Worm (Caenorhabditis elegans) whole organism, young adult: ENCODE measurements around the gene T25C12.3.

Experiments
- B0336.3 ChIP-seq: fragments of 200-800 bp; sonication (Bioruptor generic); IDR thresholded peaks from 2 replicates; pipeline ENCODE4 v1.3.6; 2022; ENCODE audit warnings: missing genetic modification characterization, missing compliant biosample characterization
- F10E7.11 ChIP-seq: sonication (generic microtip); optimal IDR thresholded peaks from 2 replicates; lab custom pipeline; 2017; ENCODE audit warnings: mild to moderate bottlenecking, missing genetic modification characterization, moderate library complexity, missing compliant biosample characterization
- F37B4.10 ChIP-seq: fragments of 200-800 bp; sonication (Bioruptor generic); IDR thresholded peaks from 2 replicates; pipeline ENCODE4 v1.3.6; 2022; ENCODE audit warnings: missing genetic modification characterization, missing compliant biosample characterization
- F39B2.1 ChIP-seq: fragments of 200-800 bp; sonication (Bioruptor generic); IDR thresholded peaks from 2 replicates; pipeline ENCODE4 v1.3.6; 2022; ENCODE audit warnings: missing genetic modification reagents, missing genetic modification characterization, missing compliant biosample characterization
- F55B11.4 ChIP-seq: sonication (generic microtip); optimal IDR thresholded peaks from 2 replicates; lab custom pipeline; 2016; ENCODE audit warnings: missing compliant biosample characterization, missing genetic modification characterization, borderline replicate concordance; ENCODE audit not compliant: insufficient read depth
- F57A8.1 ChIP-seq: fragments of 200-800 bp; sonication (Bioruptor generic); optimal IDR thresholded peaks from 2 replicates; lab custom pipeline; 2018; ENCODE audit warnings: mild to moderate bottlenecking, missing genetic modification characterization, moderate library complexity, missing compliant biosample characterization
- K11D2.4 ChIP-seq: fragments of 200-800 bp; sonication (Bioruptor generic); IDR thresholded peaks from 2 replicates; pipeline ENCODE4 v1.3.6; 2022; ENCODE audit warnings: missing genetic modification reagents, missing genetic modification characterization, missing compliant biosample characterization
- Y79H2A.3 ChIP-seq: fragments of 200-800 bp; sonication (Bioruptor generic); conservative IDR thresholded peaks from 2 replicates; pipeline ENCODE4 v1.3.6; 2022; ENCODE audit warnings: missing genetic modification reagents, missing genetic modification characterization, missing compliant biosample characterization
- akir-1 ChIP-seq: fragments of 200-800 bp; sonication (Bioruptor generic); optimal IDR thresholded peaks from 2 replicates; lab custom pipeline; 2018; ENCODE audit warnings: mild to moderate bottlenecking, missing genetic modification characterization, moderate library complexity, missing compliant biosample characterization
- ama-1 ChIP-seq, 3 experiments: fragments of 150-350 bp in 1 of 3; sonication (generic microtip) in 2 of 3; optimal IDR thresholded peaks; 2 replicates each; lab custom pipeline; 2014 to 2018; ENCODE audit warnings: missing biosample characterization in 2 of 3, missing genetic modification characterization in 2 of 3, missing genetic modification reagents in 2 of 3
- athp-1 ChIP-seq: sonication (generic microtip); optimal IDR thresholded peaks from 2 replicates; lab custom pipeline; 2017; ENCODE audit warnings: mild to moderate bottlenecking, missing genetic modification characterization, missing compliant biosample characterization
- attf-5 ChIP-seq: fragments of 200-800 bp; sonication (Bioruptor generic); optimal IDR thresholded peaks from 2 replicates; lab custom pipeline; 2018; ENCODE audit warnings: mild to moderate bottlenecking, missing genetic modification characterization, missing compliant biosample characterization
- bed-2 ChIP-seq: fragments of 200-800 bp; sonication (Bioruptor generic); IDR thresholded peaks from 2 replicates; pipeline ENCODE4 v1.3.6; 2022; ENCODE audit warnings: missing genetic modification reagents, missing genetic modification characterization, missing compliant biosample characterization
- ccch-3 ChIP-seq: fragments of 200-800 bp; sonication (Bioruptor generic); optimal IDR thresholded peaks from 2 replicates; lab custom pipeline; 2018; ENCODE audit warnings: mild to moderate bottlenecking, missing genetic modification characterization, missing compliant biosample characterization
- cebp-2 ChIP-seq: fragments of 200-800 bp; sonication (Bioruptor generic); IDR thresholded peaks from 2 replicates; pipeline ENCODE4 v1.3.6; 2022; ENCODE audit warnings: missing genetic modification characterization, missing compliant biosample characterization
- ceh-100 ChIP-seq: fragments of 200-800 bp; sonication (Bioruptor generic); IDR thresholded peaks from 2 replicates; pipeline ENCODE4 v1.3.6; 2022; ENCODE audit warnings: missing genetic modification reagents, missing genetic modification characterization, missing compliant biosample characterization
- ceh-91 ChIP-seq: fragments of 200-800 bp; sonication (Bioruptor generic); IDR thresholded peaks from 2 replicates; pipeline ENCODE4 v1.3.6; 2022; ENCODE audit warnings: missing genetic modification reagents, missing genetic modification characterization, missing compliant biosample characterization
- die-1 ChIP-seq: sonication (generic microtip); optimal IDR thresholded peaks from 2 replicates; lab custom pipeline; 2016; ENCODE audit warnings: missing genotype, mild to moderate bottlenecking, missing genetic modification characterization, missing compliant biosample characterization
- dox-1 ChIP-seq: fragments of 200-800 bp; sonication (Bioruptor generic); IDR thresholded peaks from 2 replicates; pipeline ENCODE4 v1.3.6; 2022; ENCODE audit warnings: missing genetic modification reagents, missing genetic modification characterization, missing compliant biosample characterization
- efl-1 ChIP-seq: fragments of 150-350 bp; optimal IDR thresholded peaks from 2 replicates; lab custom pipeline; 2014; ENCODE audit warnings: missing biosample characterization, missing genetic modification reagents, missing genetic modification characterization
- egl-44 ChIP-seq: fragments of 200-800 bp; sonication (Bioruptor generic); IDR thresholded peaks from 2 replicates; pipeline ENCODE4 v1.3.6; 2022; ENCODE audit warnings: missing genetic modification reagents, missing genetic modification characterization, missing compliant biosample characterization
- ekl-4 ChIP-seq: fragments of 200-800 bp; sonication (Bioruptor generic); IDR thresholded peaks from 2 replicates; pipeline ENCODE4 v1.3.6; 2022; ENCODE audit warnings: missing genetic modification reagents, missing genetic modification characterization, missing compliant biosample characterization
- ets-4 ChIP-seq: fragments of 200-800 bp; sonication (Bioruptor generic); optimal IDR thresholded peaks from 2 replicates; lab custom pipeline; 2018; ENCODE audit warnings: mild to moderate bottlenecking, missing genetic modification characterization, missing compliant biosample characterization
- fkh-3 ChIP-seq: sonication (generic microtip); optimal IDR thresholded peaks from 2 replicates; lab custom pipeline; 2016; ENCODE audit warnings: mild to moderate bottlenecking, missing genetic modification characterization, missing compliant biosample characterization
- gei-17 ChIP-seq: fragments of 200-800 bp; sonication (Bioruptor generic); optimal IDR thresholded peaks from 2 replicates; lab custom pipeline; 2018; ENCODE audit warnings: mild to moderate bottlenecking, missing genetic modification characterization, missing compliant biosample characterization
- him-1 ChIP-seq: sonication (generic microtip); optimal IDR thresholded peaks from 2 replicates; lab custom pipeline; 2016; ENCODE audit warnings: missing genotype, missing genetic modification reagents, missing genetic modification characterization, missing compliant biosample characterization
- hrde-1 ChIP-seq: sonication (generic microtip); optimal IDR thresholded peaks from 2 replicates; lab custom pipeline; 2016; ENCODE audit warnings: missing genetic modification characterization, mild to moderate bottlenecking, missing compliant biosample characterization, moderate library complexity, missing genotype, missing genetic modification reagents, borderline replicate concordance
- hsf-1 ChIP-seq: fragments of 200-800 bp; sonication (Bioruptor generic); IDR thresholded peaks from 2 replicates; pipeline ENCODE4 v1.3.6; 2022; ENCODE audit warnings: missing genetic modification reagents, missing genetic modification characterization, missing compliant biosample characterization
- lir-1 ChIP-seq: fragments of 200-800 bp; sonication (Bioruptor generic); conservative IDR thresholded peaks from 2 replicates; pipeline ENCODE4 v1.3.6; 2022; ENCODE audit warnings: missing genetic modification reagents, missing genetic modification characterization, missing compliant biosample characterization
- lsl-1 ChIP-seq: fragments of 200-800 bp; sonication (Bioruptor generic); optimal IDR thresholded peaks from 2 replicates; lab custom pipeline; 2018; ENCODE audit warnings: mild to moderate bottlenecking, missing genetic modification characterization, moderate library complexity, missing compliant biosample characterization
- lsy-27 ChIP-seq: sonication (generic microtip); optimal IDR thresholded peaks from 2 replicates; lab custom pipeline; 2017; ENCODE audit warnings: missing genetic modification characterization, mild to moderate bottlenecking, missing compliant biosample characterization, antibody characterized with exemption, missing genotype, borderline replicate concordance; ENCODE audit not compliant: insufficient read depth
- madf-8 ChIP-seq: fragments of 200-800 bp; sonication (Bioruptor generic); conservative IDR thresholded peaks from 2 replicates; pipeline ENCODE4 v1.3.6; 2022; ENCODE audit warnings: missing genetic modification reagents, missing genetic modification characterization, missing compliant biosample characterization
- nfya-1 ChIP-seq: sonication (generic microtip); optimal IDR thresholded peaks from 2 replicates; lab custom pipeline; 2017; ENCODE audit warnings: antibody characterized with exemption, missing compliant biosample characterization, missing genetic modification characterization, borderline replicate concordance; ENCODE audit not compliant: insufficient read depth
- nhr-179 ChIP-seq: sonication (generic microtip); optimal IDR thresholded peaks from 2 replicates; lab custom pipeline; 2016; ENCODE audit warnings: mild to moderate bottlenecking, missing genetic modification characterization, missing compliant biosample characterization
- nhr-90 ChIP-seq: sonication (generic microtip); optimal IDR thresholded peaks from 2 replicates; lab custom pipeline; 2016; ENCODE audit warnings: missing genotype, mild to moderate bottlenecking, missing genetic modification characterization, missing compliant biosample characterization
- rpc-1 ChIP-seq, 2 experiments: fragments of 150-350 bp in 1 of 2; sonication (generic microtip) in 1 of 2; optimal IDR thresholded peaks; 2 replicates each; lab custom pipeline; 2014 to 2018; ENCODE audit warnings: missing biosample characterization in 1 of 2, missing genetic modification characterization in 1 of 2, missing genetic modification reagents in 1 of 2, missing genotype in 1 of 2
- snpc-1.1 ChIP-seq: sonication (generic microtip); optimal IDR thresholded peaks from 2 replicates; lab custom pipeline; 2017; ENCODE audit warnings: missing genetic modification characterization, mild to moderate bottlenecking, missing compliant biosample characterization, antibody characterized with exemption, moderate library complexity, missing genotype, missing genetic modification reagents; ENCODE audit not compliant: insufficient read depth
- snpc-4 ChIP-seq, 5 experiments: fragments of 150-350 bp in 1 of 5; sonication (generic microtip) in 4 of 5; optimal IDR thresholded peaks; 2 replicates each; lab custom pipeline; 2014 to 2018; ENCODE audit warnings: missing genetic modification characterization in 5 of 5, missing biosample characterization in 3 of 5, antibody characterized with exemption in 2 of 5, mild to moderate bottlenecking in 2 of 5, missing compliant biosample characterization in 2 of 5, missing genotype in 2 of 5, moderate library complexity in 2 of 5, missing genetic modification reagents in 1 of 5
- somi-1 ChIP-seq: fragments of 200-800 bp; sonication (Bioruptor generic); optimal IDR thresholded peaks from 2 replicates; lab custom pipeline; 2018; ENCODE audit warnings: mild to moderate bottlenecking, missing genetic modification characterization, missing compliant biosample characterization
- sptf-2 ChIP-seq: fragments of 200-800 bp; sonication (Bioruptor generic); optimal IDR thresholded peaks from 2 replicates; lab custom pipeline; 2018; ENCODE audit warnings: mild to moderate bottlenecking, missing genetic modification characterization, missing compliant biosample characterization
- unc-62 ChIP-seq: fragments of 150-350 bp; optimal IDR thresholded peaks from 2 replicates; lab custom pipeline; 2014; ENCODE audit warnings: missing biosample characterization, missing genetic modification reagents, missing genetic modification characterization
- xnd-1 ChIP-seq: sonication (generic microtip); optimal IDR thresholded peaks from 2 replicates; lab custom pipeline; 2016; ENCODE audit warnings: missing genotype, missing genetic modification reagents, missing genetic modification characterization, missing compliant biosample characterization
- zfh-2 ChIP-seq: fragments of 200-800 bp; sonication (Bioruptor generic); conservative IDR thresholded peaks from 2 replicates; pipeline ENCODE4 v1.3.6; 2022; ENCODE audit warnings: missing genetic modification reagents, missing genetic modification characterization, missing compliant biosample characterization
- zim-3 ChIP-seq: sonication (generic microtip); optimal IDR thresholded peaks from 2 replicates; lab custom pipeline; 2017; ENCODE audit warnings: mild to moderate bottlenecking, missing genetic modification characterization, moderate library complexity, missing compliant biosample characterization
- ztf-18 ChIP-seq: sonication (generic microtip); optimal IDR thresholded peaks from 2 replicates; lab custom pipeline; 2016; ENCODE audit warnings: missing genotype, mild to moderate bottlenecking, missing genetic modification characterization, missing compliant biosample characterization
- ztf-22 ChIP-seq: fragments of 200-800 bp; sonication (Bioruptor generic); optimal IDR thresholded peaks from 2 replicates; lab custom pipeline; 2018; ENCODE audit warnings: mild to moderate bottlenecking, missing genetic modification characterization, moderate library complexity, missing compliant biosample characterization
- ztf-3 ChIP-seq: fragments of 200-800 bp; sonication (Bioruptor generic); optimal IDR thresholded peaks from 2 replicates; lab custom pipeline; 2018; ENCODE audit warnings: mild to moderate bottlenecking, missing genetic modification characterization, missing compliant biosample characterization

T25C12.3 gene

DNA sequence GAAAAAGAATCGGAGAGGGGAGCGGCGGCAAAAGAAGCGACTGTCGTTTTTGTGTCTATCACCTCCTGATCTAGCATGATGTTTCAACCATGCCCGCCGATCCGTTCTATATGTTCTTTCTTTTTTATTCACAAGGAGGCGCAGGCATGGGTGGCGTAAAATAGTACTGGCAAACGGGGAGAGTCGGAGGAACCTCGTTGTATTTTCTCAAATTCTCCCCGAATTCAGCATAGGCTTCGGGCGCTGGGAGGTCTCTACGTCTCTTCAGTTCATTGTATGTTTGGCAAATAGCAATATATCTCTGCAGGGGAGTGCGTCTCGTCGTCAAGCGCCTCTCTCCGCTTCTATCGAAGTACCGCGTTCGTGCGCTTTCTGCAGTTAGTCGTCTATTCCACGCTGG, 34.6 kb downstream of the T25C12.3 start, which contains the start of gene lin-14 (continued):
- TF ChIP-seq F55B11.4 (tag; lab: Kevin White, UChicago) (no peak), ztf-18 (tag; lab: Kevin White, UChicago) (no peak), B0336.3 (GFP tag; lab: Robert Waterston, UW) (no peak), ztf-3 (GFP tag; lab: Kevin White, UChicago) (no peak), gei-17 (peak; percentile 18), fkh-3 (tag; lab: Kevin White, UChicago) (no peak), snpc-1.1 (tag; lab: Kevin White, UChicago) (no peak), ztf-22 (GFP tag; lab: Kevin White, UChicago) (no peak), bed-2 (GFP tag; lab: Robert Waterston, UW) (no peak), hrde-1 (tag; lab: Kevin White, UChicago) (no peak), akir-1 (no peak), rpc-1 (optimal IDR thresholded peaks at IDR 0.05; lab: Kevin White, UChicago) (no peak), rpc-1 (tag; optimal IDR thresholded peaks at IDR 0.05; lab: Kevin White, UChicago) (no peak), Y79H2A.3 (GFP tag; lab: Robert Waterston, UW) (no peak), efl-1 (GFP tag; lab: Kevin White, UChicago) (no peak), sptf-2 (GFP tag; lab: Kevin White, UChicago) (no peak), ama-1 (optimal IDR thresholded peaks at IDR 0.05; lab: Kevin White, UChicago) (no peak), ama-1 (GFP tag; optimal IDR thresholded peaks at IDR 0.05; lab: Kevin White, UChicago) (no peak), zfh-2 (GFP tag; lab: Robert Waterston, UW) (peak; percentile 94), F39B2.1 (GFP tag; lab: Robert Waterston, UW) (no peak), ets-4 (GFP tag; lab: Kevin White, UChicago) (no peak), madf-8 (GFP tag; lab: Robert Waterston, UW) (no peak), xnd-1 (tag; lab: Kevin White, UChicago) (no peak), attf-5 (peak; percentile 1), lsl-1 (no peak), F57A8.1 (no peak), dox-1 (peak; percentile 33; the same call in 1 of the 2 replicates), zim-3 (tag; lab: Kevin White, UChicago) (no peak), ceh-100 (GFP tag; lab: Robert Waterston, UW) (no peak), ccch-3 (GFP tag; lab: Kevin White, UChicago) (no peak), die-1 (no peak), him-1 (tag; lab: Kevin White, UChicago) (no peak), egl-44 (GFP tag; lab: Robert Waterston, UW) (no peak), hsf-1 (GFP tag; lab: Robert Waterston, UW) (no peak), somi-1 (GFP tag; lab: Kevin White, UChicago) (peak; percentile 52), cebp-2 (GFP tag; lab: Robert Waterston, UW) (0 out of 2 replicates have a peak, but pooled peaks have one; percentile 63), athp-1 (tag; lab: Kevin White, UChicago) (no peak), F37B4.10 (GFP tag; lab: Robert Waterston, UW) (no peak), ceh-91 (no peak), lsy-27 (no peak), nhr-90 (tag; lab: Kevin White, UChicago) (no peak), lir-1 (GFP tag; lab: Robert Waterston, UW) (no peak), snpc-4 (GFP tag; optimal IDR thresholded peaks at IDR 0.05; lab: Kevin White, UChicago) (no peak), snpc-4 (tag; optimal IDR thresholded peaks at IDR 0.05; lab: Kevin White, UChicago) (no peak), unc-62 (GFP tag; lab: Kevin White, UChicago) (no peak), ekl-4 (no peak), F10E7.11 (tag; lab: Kevin White, UChicago) (no peak), nhr-179 (no peak), nfya-1 (tag; lab: Kevin White, UChicago) (no peak), K11D2.4 (GFP tag; lab: Robert Waterston, UW) (0 out of 2 replicates have a peak, but pooled peaks have one; percentile 24)
